Worm (Caenorhabditis elegans) whole organism, late embryonic: ENCODE results near the gene B0034.5.

Experiments
- F13H6.1 ChIP-seq: sonication (generic microtip); optimal IDR thresholded peaks from 2 replicates; lab custom pipeline; 2016; ENCODE audit warnings: missing genetic modification characterization, missing compliant biosample characterization
- ceh-48 ChIP-seq: sonication (generic microtip); optimal IDR thresholded peaks from 2 replicates; lab custom pipeline; 2016; ENCODE audit warnings: missing genetic modification characterization, inconsistent platforms, missing compliant biosample characterization
- dmd-4 ChIP-seq: sonication (generic microtip); optimal IDR thresholded peaks from 2 replicates; lab custom pipeline; 2016; ENCODE audit warnings: borderline replicate concordance, missing genetic modification characterization, missing compliant biosample characterization
- nfya-1 ChIP-seq: sonication (generic microtip); optimal IDR thresholded peaks from 2 replicates; lab custom pipeline; 2017; ENCODE audit warnings: missing genetic modification characterization, mild to moderate bottlenecking, missing compliant biosample characterization, antibody characterized with exemption, moderate library complexity
- npax-4 ChIP-seq: sonication (generic microtip); optimal IDR thresholded peaks from 2 replicates; lab custom pipeline; 2016; ENCODE audit warnings: missing genetic modification characterization, missing compliant biosample characterization
- pha-2 ChIP-seq: sonication (generic microtip); optimal IDR thresholded peaks from 2 replicates; lab custom pipeline; 2017; ENCODE audit warnings: mild to moderate bottlenecking, missing genetic modification characterization, missing compliant biosample characterization

DNA sequence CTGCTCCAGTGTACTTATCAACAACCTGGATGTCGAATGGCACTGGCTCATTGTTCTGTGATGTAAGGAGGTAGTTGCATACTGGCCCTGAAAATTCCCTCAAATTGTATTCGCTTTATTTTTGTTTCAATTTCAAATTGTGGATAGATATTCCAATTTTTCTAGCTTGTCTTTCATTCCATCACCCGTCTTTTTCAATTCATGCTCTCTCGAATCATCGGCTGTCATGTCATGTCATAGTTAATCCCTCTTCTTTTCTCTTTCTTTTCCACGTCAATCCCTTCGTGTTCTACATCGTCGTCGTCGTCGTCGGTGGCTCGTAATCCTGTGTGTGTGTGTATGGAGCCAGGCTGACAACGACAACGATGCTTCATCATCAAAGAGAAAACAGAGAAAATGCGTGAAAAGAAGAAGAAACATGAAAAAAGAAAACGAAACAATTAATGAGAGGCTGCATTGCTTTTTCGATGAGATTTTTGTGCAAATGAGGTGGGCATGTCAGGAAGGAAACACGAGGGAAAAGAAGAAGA is 19.1 kb downstream of the B0034.5 start:
- no peak for TF ChIP-seq dmd-4 (tag; lab: Kevin White, UChicago)
- TF ChIP-seq nfya-1 (tag; lab: Kevin White, UChicago): no peak
- TF ChIP-seq npax-4 (tag; lab: Kevin White, UChicago): no peak
- no peak for TF ChIP-seq pha-2 (tag; lab: Kevin White, UChicago)
- TF ChIP-seq ceh-48: no peak
- no peak for TF ChIP-seq F13H6.1 (tag; lab: Kevin White, UChicago)
